Worm (Caenorhabditis elegans) whole organism, L1 larva: ENCODE results near the gene nlp-11.

Experiments
- C04F5.9 ChIP-seq: sonication (generic microtip); optimal IDR thresholded peaks from 2 replicates; lab custom pipeline; 2016; ENCODE audit warnings: missing genetic modification characterization, missing compliant biosample characterization
- C16A3.4 ChIP-seq: fragments of 150-350 bp; optimal IDR thresholded peaks from 2 replicates; lab custom pipeline; 2014; ENCODE audit warnings: missing biosample characterization, missing genetic modification characterization
- C34B4.2 ChIP-seq: sonication (generic microtip); optimal IDR thresholded peaks from 2 replicates; lab custom pipeline; 2017; ENCODE audit warnings: mild to moderate bottlenecking, missing genetic modification characterization, missing compliant biosample characterization
- F16B12.6 ChIP-seq: fragments of 150-350 bp; optimal IDR thresholded peaks from 2 replicates; lab custom pipeline; 2014; ENCODE audit warnings: missing biosample characterization, missing genetic modification characterization
- aha-1 ChIP-seq: fragments of 150-350 bp; optimal IDR thresholded peaks from 2 replicates; lab custom pipeline; 2014; ENCODE audit warnings: missing biosample characterization, missing genetic modification characterization
- ceh-63 ChIP-seq: fragments of 200-800 bp; sonication (Bioruptor generic); optimal IDR thresholded peaks from 2 replicates; lab custom pipeline; 2018; ENCODE audit warnings: mild to moderate bottlenecking, missing genetic modification characterization, missing compliant biosample characterization
- ceh-82 ChIP-seq, 3 experiments: fragments of 150-350 bp in 1 of 3; sonication (generic microtip) in 2 of 3; optimal IDR thresholded peaks; 2 replicates each; lab custom pipeline; 2014 to 2017; ENCODE audit warnings: missing biosample characterization in 3 of 3, missing genetic modification characterization in 3 of 3
- ceh-88 ChIP-seq: fragments of 200-800 bp; sonication (Bioruptor generic); IDR thresholded peaks from 2 replicates; pipeline ENCODE4 v1.3.6; 2022; ENCODE audit warnings: missing genetic modification characterization, missing compliant biosample characterization
- egl-13 ChIP-seq: sonication (generic microtip); optimal IDR thresholded peaks from 2 replicates; lab custom pipeline; 2016; ENCODE audit warnings: missing genotype, missing genetic modification reagents, missing genetic modification characterization, missing compliant biosample characterization
- egl-27 ChIP-seq, 2 experiments: fragments of 150-350 bp in 1 of 2; sonication (generic microtip); optimal IDR thresholded peaks; 3 replicates each; lab custom pipeline; 2017 to 2018; ENCODE audit warnings: missing biosample characterization in 2 of 2, missing genetic modification characterization in 2 of 2, missing genetic modification reagents in 2 of 2
- elt-2 ChIP-seq: sonication (generic microtip); optimal IDR thresholded peaks from 2 replicates; lab custom pipeline; 2016; ENCODE audit warnings: missing genetic modification characterization, mild to moderate bottlenecking, inconsistent platforms, missing compliant biosample characterization, missing genetic modification reagents
- elt-3 ChIP-seq, 6 experiments: fragments of 150-350 bp in 1 of 6; sonication (generic microtip); optimal IDR thresholded peaks; 2 replicates each; lab custom pipeline; 2017 to 2018; ENCODE audit warnings: missing biosample characterization in 6 of 6, missing genetic modification characterization in 6 of 6, inconsistent platforms in 1 of 6
- fkh-10 ChIP-seq: sonication (generic microtip); optimal IDR thresholded peaks from 2 replicates; lab custom pipeline; 2017; ENCODE audit warnings: missing biosample characterization, missing genetic modification reagents, missing genetic modification characterization
- fkh-8 ChIP-seq: sonication (generic microtip); optimal IDR thresholded peaks from 2 replicates; lab custom pipeline; 2016; ENCODE audit warnings: mild to moderate bottlenecking, missing genetic modification characterization, missing compliant biosample characterization
- hlh-4 ChIP-seq: sonication (generic microtip); optimal IDR thresholded peaks from 2 replicates; lab custom pipeline; 2016; ENCODE audit warnings: mild to moderate bottlenecking, missing genetic modification characterization, missing compliant biosample characterization
- lin-14 ChIP-seq: fragments of 200-800 bp; sonication (Bioruptor generic); optimal IDR thresholded peaks from 2 replicates; lab custom pipeline; 2018; ENCODE audit warnings: mild to moderate bottlenecking, missing genetic modification characterization, moderate library complexity, missing compliant biosample characterization
- lin-15B ChIP-seq: fragments of 150-350 bp; sonication (generic microtip); optimal IDR thresholded peaks from 3 replicates; lab custom pipeline; 2014; ENCODE audit warnings: missing biosample characterization, missing genetic modification characterization
- lin-35 ChIP-seq, 2 experiments: fragments of 150-350 bp; optimal IDR thresholded peaks; 2 replicates each; lab custom pipeline; 2014; ENCODE audit warnings: missing biosample characterization in 2 of 2, missing genetic modification characterization in 2 of 2, missing genetic modification reagents in 2 of 2
- lin-39 ChIP-seq: fragments of 150-350 bp; optimal IDR thresholded peaks from 2 replicates; lab custom pipeline; 2014; ENCODE audit warnings: missing biosample characterization, missing genetic modification reagents, missing genetic modification characterization
- lir-3 ChIP-seq: sonication (generic microtip); optimal IDR thresholded peaks from 2 replicates; lab custom pipeline; 2016; ENCODE audit warnings: mild to moderate bottlenecking, missing genetic modification characterization, moderate library complexity, missing compliant biosample characterization; ENCODE audit not compliant: poor library complexity
- lsy-2 ChIP-seq, 2 experiments: fragments of 150-350 bp; optimal IDR thresholded peaks; 2 replicates each; lab custom pipeline; 2014; ENCODE audit warnings: missing biosample characterization in 2 of 2, missing genetic modification characterization in 2 of 2
- mab-9 ChIP-seq: fragments of 200-800 bp; sonication (Bioruptor generic); IDR thresholded peaks from 2 replicates; pipeline ENCODE4 v1.3.6; 2022; ENCODE audit warnings: missing genetic modification reagents, missing genetic modification characterization, missing compliant biosample characterization
- nhr-11 ChIP-seq: fragments of 150-350 bp; optimal IDR thresholded peaks from 2 replicates; lab custom pipeline; 2014; ENCODE audit warnings: missing biosample characterization, missing genetic modification characterization
- nhr-19 ChIP-seq: fragments of 200-800 bp; sonication (Bioruptor generic); conservative IDR thresholded peaks from 2 replicates; pipeline ENCODE4 v1.3.6; 2022; ENCODE audit warnings: missing genetic modification characterization, missing compliant biosample characterization
- nhr-237 ChIP-seq: fragments of 150-350 bp; optimal IDR thresholded peaks from 2 replicates; lab custom pipeline; 2014; ENCODE audit warnings: missing biosample characterization, missing genetic modification characterization
- nhr-47 ChIP-seq: sonication (generic microtip); optimal IDR thresholded peaks from 2 replicates; lab custom pipeline; 2016; ENCODE audit warnings: mild to moderate bottlenecking, missing genetic modification characterization, moderate library complexity, missing compliant biosample characterization
- nhr-71 ChIP-seq: sonication (generic microtip); optimal IDR thresholded peaks from 2 replicates; lab custom pipeline; 2016; ENCODE audit warnings: mild to moderate bottlenecking, missing genetic modification characterization, moderate library complexity, missing compliant biosample characterization
- nhr-76 ChIP-seq: sonication (generic microtip); optimal IDR thresholded peaks from 2 replicates; lab custom pipeline; 2017; ENCODE audit warnings: missing biosample characterization, missing genetic modification characterization
- nhr-77 ChIP-seq: fragments of 150-350 bp; optimal IDR thresholded peaks from 2 replicates; lab custom pipeline; 2014; ENCODE audit warnings: missing biosample characterization, missing genetic modification characterization
- nhr-84 ChIP-seq: sonication (generic microtip); optimal IDR thresholded peaks from 2 replicates; lab custom pipeline; 2017; ENCODE audit warnings: missing biosample characterization, missing genetic modification characterization
- nhr-85 ChIP-seq: sonication (generic microtip); peaks from one replicate; lab custom pipeline; 2016; ENCODE audit warnings: missing genetic modification characterization, inconsistent platforms, missing compliant biosample characterization
- pag-3 ChIP-seq: sonication (generic microtip); optimal IDR thresholded peaks from 2 replicates; lab custom pipeline; 2017; ENCODE audit warnings: missing genetic modification characterization, mild to moderate bottlenecking, missing compliant biosample characterization, antibody characterized with exemption, borderline replicate concordance; ENCODE audit not compliant: insufficient read depth
- pqm-1 ChIP-seq: sonication (generic microtip); optimal IDR thresholded peaks from 3 replicates; lab custom pipeline; 2017; ENCODE audit warnings: missing biosample characterization, missing genetic modification characterization
- rnt-1 ChIP-seq: sonication (generic microtip); optimal IDR thresholded peaks from 2 replicates; lab custom pipeline; 2016; ENCODE audit warnings: mild to moderate bottlenecking, missing genetic modification characterization, moderate library complexity, missing compliant biosample characterization
- skn-1 ChIP-seq: fragments of 150-350 bp; optimal IDR thresholded peaks from 2 replicates; lab custom pipeline; 2014; ENCODE audit warnings: missing biosample characterization, missing genetic modification characterization
- snpc-4 ChIP-seq: fragments of 150-350 bp; optimal IDR thresholded peaks from 2 replicates; lab custom pipeline; 2014; ENCODE audit warnings: missing biosample characterization, missing genetic modification characterization
- snu-23 ChIP-seq: sonication (generic microtip); optimal IDR thresholded peaks from 2 replicates; lab custom pipeline; 2016; ENCODE audit warnings: missing genetic modification characterization, missing compliant biosample characterization
- sox-4 ChIP-seq: sonication (generic microtip); optimal IDR thresholded peaks from 2 replicates; lab custom pipeline; 2016; ENCODE audit warnings: missing genetic modification characterization, missing compliant biosample characterization
- sptf-1 ChIP-seq: fragments of 150-350 bp; optimal IDR thresholded peaks from 2 replicates; lab custom pipeline; 2014; ENCODE audit warnings: missing biosample characterization, missing genetic modification characterization
- sup-37 ChIP-seq: fragments of 200-800 bp; sonication (Bioruptor generic); optimal IDR thresholded peaks from 2 replicates; lab custom pipeline; 2018; ENCODE audit warnings: mild to moderate bottlenecking, missing genetic modification characterization, missing compliant biosample characterization
- swsn-7 ChIP-seq: sonication (generic microtip); optimal IDR thresholded peaks from 2 replicates; lab custom pipeline; 2016; ENCODE audit warnings: missing genetic modification characterization, missing compliant biosample characterization
- tbx-2 ChIP-seq: sonication (generic microtip); optimal IDR thresholded peaks from 2 replicates; lab custom pipeline; 2016; ENCODE audit warnings: missing genetic modification characterization, missing compliant biosample characterization
- tlp-1 ChIP-seq: fragments of 150-350 bp; optimal IDR thresholded peaks from 2 replicates; lab custom pipeline; 2014; ENCODE audit warnings: missing biosample characterization, missing genetic modification characterization
- unc-30 ChIP-seq: sonication (generic microtip); optimal IDR thresholded peaks from 2 replicates; lab custom pipeline; 2017; ENCODE audit warnings: missing biosample characterization, missing genetic modification characterization
- unc-62 ChIP-seq: fragments of 150-350 bp; optimal IDR thresholded peaks from 2 replicates; lab custom pipeline; 2014; ENCODE audit warnings: missing biosample characterization, missing genetic modification reagents, missing genetic modification characterization
- unc-86 ChIP-seq: sonication (generic microtip); optimal IDR thresholded peaks from 2 replicates; lab custom pipeline; 2016; ENCODE audit warnings: missing genetic modification characterization, missing compliant biosample characterization
- vab-15 ChIP-seq: sonication (generic microtip); optimal IDR thresholded peaks from 2 replicates; lab custom pipeline; 2017; ENCODE audit warnings: missing genotype, mild to moderate bottlenecking, missing genetic modification characterization, missing compliant biosample characterization
- ztf-4 ChIP-seq: fragments of 150-350 bp; optimal IDR thresholded peaks from 2 replicates; lab custom pipeline; 2014; ENCODE audit warnings: missing biosample characterization, missing genetic modification characterization

Gene nlp-11

DNA sequence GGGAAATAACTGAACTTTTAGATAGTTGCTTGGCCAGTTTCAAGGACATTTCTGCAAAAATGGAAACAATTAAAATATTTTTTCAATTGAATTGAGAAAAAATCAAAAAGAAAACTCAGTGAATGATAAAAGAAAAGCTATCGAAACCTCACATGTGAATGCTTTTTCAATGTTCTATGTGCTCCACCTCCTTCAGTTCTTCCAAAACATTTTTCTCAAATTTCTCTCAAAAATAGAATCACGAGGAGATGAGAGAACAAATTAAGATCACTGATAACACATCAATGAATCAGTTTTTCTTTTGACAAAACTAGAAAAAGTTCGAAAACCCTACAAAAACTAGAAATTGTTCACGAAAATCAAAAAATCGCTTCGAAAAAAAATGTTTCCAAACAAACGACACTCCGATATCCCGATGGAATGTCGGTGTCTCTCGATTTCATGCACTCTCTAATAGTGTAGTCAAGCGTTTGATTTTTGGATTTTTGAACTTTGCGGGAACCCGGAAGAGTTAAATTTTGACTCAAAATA is 5.0 kb downstream of the nlp-11 start, which contains the start of gene ZK1320.9 (continued):
- TF ChIP-seq nhr-19 (peak; percentile 32; the same call in 1 of the 2 replicates), F16B12.6 (tag; lab: Kevin White, UChicago) (no peak), nhr-47 (tag; lab: Kevin White, UChicago) (no peak), mab-9 (no peak), snpc-4 (tag; lab: Kevin White, UChicago) (no peak), lir-3 (tag; lab: Kevin White, UChicago) (no peak), pag-3 (no peak), lin-14 (GFP tag; lab: Kevin White, UChicago) (peak; percentile 50), tlp-1 (tag; lab: Kevin White, UChicago) (no peak), egl-13 (tag; lab: Kevin White, UChicago) (no peak), swsn-7 (tag; lab: Kevin White, UChicago) (peak; percentile 24), aha-1 (tag; lab: Kevin White, UChicago) (no peak), ceh-63 (GFP tag; lab: Kevin White, UChicago) (no peak), C16A3.4 (tag; lab: Kevin White, UChicago) (no peak), nhr-77 (tag; lab: Kevin White, UChicago) (peak; percentile 62), snu-23 (GFP tag; lab: Kevin White, UChicago) (peak; percentile 44), nhr-11 (tag; lab: Kevin White, UChicago) (peak; percentile 3), lin-35 (GFP tag; optimal IDR thresholded peaks at IDR 0.05; lab: Kevin White, UChicago) (peak; percentile 40 to 48), unc-86 (tag; lab: Kevin White, UChicago) (no peak), elt-3 (tag; optimal IDR thresholded peaks at IDR 0.05; lab: Kevin White, UChicago) (no peak), ceh-88 (GFP tag; lab: Robert Waterston, UW) (no peak), sup-37 (GFP tag; lab: Kevin White, UChicago) (no peak), lsy-2 (tag; optimal IDR thresholded peaks at IDR 0.05; lab: Kevin White, UChicago) (peak; percentile 28 to 51), sox-4 (no peak), fkh-10 (GFP tag; lab: Kevin White, UChicago) (no peak), elt-2 (tag; lab: Kevin White, UChicago) (no peak), ztf-4 (no peak), skn-1 (tag; lab: Kevin White, UChicago) (peak; percentile 30), C04F5.9 (no peak), egl-27 (tag; optimal IDR thresholded peaks at IDR 0.05; lab: Kevin White, UChicago) (no peak), nhr-71 (tag; lab: Kevin White, UChicago) (peak; percentile 45), sptf-1 (tag; lab: Kevin White, UChicago) (no peak), unc-62 (GFP tag; lab: Kevin White, UChicago) (no peak), ceh-82 (tag; optimal IDR thresholded peaks at IDR 0.05; lab: Kevin White, UChicago) (peak in 1 of 3 experiments; percentile 10), unc-30 (no peak), nhr-84 (tag; lab: Kevin White, UChicago) (no peak), nhr-237 (tag; lab: Kevin White, UChicago) (peak; percentile 0), lin-15B (tag; lab: Kevin White, UChicago) (peak; percentile 7), rnt-1 (peak; percentile 63), tbx-2 (tag; lab: Kevin White, UChicago) (no peak), C34B4.2 (tag; lab: Kevin White, UChicago) (no peak), fkh-8 (no peak), vab-15 (no peak), nhr-76 (tag; lab: Kevin White, UChicago) (no peak), lin-39 (tag; lab: Kevin White, UChicago) (no peak), hlh-4 (no peak), pqm-1 (tag; lab: Kevin White, UChicago) (no peak), nhr-85 (tag; lab: Kevin White, UChicago) (no peak)
